Worm (Caenorhabditis elegans): ENCODE data around the gene T05C1.5.

The T05C1.5 gene

ce11 chrII:4478303-4478702 lies 12.3 kb downstream of the T05C1.5 start, which contains the start of gene T05C1.1:
T05C1.1 (plus strand) TSS chrII:4478603.
- TF ChIP-seq nhr-129 (tag; optimal IDR thresholded peaks at IDR 0.05) (no peak), sem-4 (tag; optimal IDR thresholded peaks at IDR 0.05) (no peak), sma-3 (GFP tag; optimal IDR thresholded peaks at IDR 0.05) (no peak), elt-3 (tag; optimal IDR thresholded peaks at IDR 0.05) (no peak), lsy-2 (tag; optimal IDR thresholded peaks at IDR 0.05) (no peak), gmeb-1 (tag; optimal IDR thresholded peaks at IDR 0.05) (no peak), skn-1 (tag; optimal IDR thresholded peaks at IDR 0.05) (no peak), ZK546.5 (tag; optimal IDR thresholded peaks at IDR 0.05) (no peak), ama-1 (optimal IDR thresholded peaks at IDR 0.05) (no peak), unc-62 (GFP tag; optimal IDR thresholded peaks at IDR 0.05) (no peak), elt-1 (tag; optimal IDR thresholded peaks at IDR 0.05) (no peak), fos-1 (tag; optimal IDR thresholded peaks at IDR 0.05) (no peak), nhr-10 (tag; optimal IDR thresholded peaks at IDR 0.05) (no peak), R02D3.7 (tag; optimal IDR thresholded peaks at IDR 0.05) (no peak), C34F6.9 (tag; optimal IDR thresholded peaks at IDR 0.05) (no peak), Y55F3AM.14 (GFP tag; optimal IDR thresholded peaks at IDR 0.05) (no peak), dmd-4 (tag; optimal IDR thresholded peaks at IDR 0.05) (no peak), nhr-77 (tag; optimal IDR thresholded peaks at IDR 0.05) (no peak), nhr-25 (tag; optimal IDR thresholded peaks at IDR 0.05) (no peak), sma-9 (GFP tag; optimal IDR thresholded peaks at IDR 0.05) (no peak), sma-9 (tag; optimal IDR thresholded peaks at IDR 0.05) (no peak)

ce11 chrII:4474005-4474655 lies 16.5 kb downstream of the T05C1.5 start:
- TF ChIP-seq alr-1 (tag; optimal IDR thresholded peaks at IDR 0.05) (no peak), nhr-23 (tag; optimal IDR thresholded peaks at IDR 0.05) (no peak), ztf-4 (tag; optimal IDR thresholded peaks at IDR 0.05) (no peak), mab-5 (tag; optimal IDR thresholded peaks at IDR 0.05) (no peak), C34F6.9 (tag; optimal IDR thresholded peaks at IDR 0.05) (no peak), nhr-12 (tag; optimal IDR thresholded peaks at IDR 0.05) (no peak), sma-9 (GFP tag; optimal IDR thresholded peaks at IDR 0.05) (no peak), sma-9 (tag; optimal IDR thresholded peaks at IDR 0.05) (no peak), unc-55 (GFP tag; optimal IDR thresholded peaks at IDR 0.05) (no peak), ceh-16 (tag; optimal IDR thresholded peaks at IDR 0.05) (no peak), ztf-11 (tag; optimal IDR thresholded peaks at IDR 0.05) (no peak), R02D3.7 (tag; optimal IDR thresholded peaks at IDR 0.05) (no peak), nhr-25 (tag; optimal IDR thresholded peaks at IDR 0.05) (no peak), ceh-82 (tag; optimal IDR thresholded peaks at IDR 0.05) (no peak), fos-1 (tag; optimal IDR thresholded peaks at IDR 0.05) (no peak), Y55F3AM.14 (GFP tag; optimal IDR thresholded peaks at IDR 0.05) (no peak), nhr-77 (tag; optimal IDR thresholded peaks at IDR 0.05) (no peak), sem-4 (tag; optimal IDR thresholded peaks at IDR 0.05) (no peak), snpc-4 (tag; optimal IDR thresholded peaks at IDR 0.05) (no peak)

- TF ChIP-seq aly-2 (tag; optimal IDR thresholded peaks at IDR 0.05), result no peak
- TF ChIP-seq nhr-23 (tag; optimal IDR thresholded peaks at IDR 0.05), result no peak
- no peak for TF ChIP-seq skn-1 (tag; optimal IDR thresholded peaks at IDR 0.05)
- TF ChIP-seq snpc-4 (tag; optimal IDR thresholded peaks at IDR 0.05), result no peak
- no peak for TF ChIP-seq mab-5 (tag; optimal IDR thresholded peaks at IDR 0.05)
- TF ChIP-seq C34F6.9 (tag; optimal IDR thresholded peaks at IDR 0.05), result no peak
- no peak for TF ChIP-seq lin-11 (tag; optimal IDR thresholded peaks at IDR 0.05)
- no peak for TF ChIP-seq Y55F3AM.14 (GFP tag; optimal IDR thresholded peaks at IDR 0.05)
- no peak for TF ChIP-seq egl-27 (tag; optimal IDR thresholded peaks at IDR 0.05)
- TF ChIP-seq ZK546.5 (tag; optimal IDR thresholded peaks at IDR 0.05), result no peak
- no peak for TF ChIP-seq ceh-82 (tag; optimal IDR thresholded peaks at IDR 0.05)
- no peak for TF ChIP-seq nhr-6 (tag; optimal IDR thresholded peaks at IDR 0.05)
- TF ChIP-seq lin-39 (tag; optimal IDR thresholded peaks at IDR 0.05), result no peak
- TF ChIP-seq elt-1 (tag; optimal IDR thresholded peaks at IDR 0.05), result no peak
- TF ChIP-seq ztf-4 (tag; optimal IDR thresholded peaks at IDR 0.05), result no peak
- no peak for TF ChIP-seq mbf-1 (tag; optimal IDR thresholded peaks at IDR 0.05)
- no peak for TF ChIP-seq nhr-77 (tag; optimal IDR thresholded peaks at IDR 0.05)
- TF ChIP-seq ztf-1 (GFP tag; conservative IDR thresholded peaks at IDR 0.05), result no peak
- no peak for TF ChIP-seq ztf-11 (tag; optimal IDR thresholded peaks at IDR 0.05)
- TF ChIP-seq R02D3.7 (tag; optimal IDR thresholded peaks at IDR 0.05), result no peak
Measured at ce11 chrII:4470972-4471645, 19.5 kb downstream of the T05C1.5 start, which contains the start of gene W06B4.1. W06B4.1 (plus strand) TSS chrII:4471595.

Data from whole organism, L2 larva.